Fruit fly (Drosophila melanogaster) whole organism, prepupa: ENCODE data around the gene Prp39.

Source experiments
- CG10631 ChIP-seq: fragments of 200-800 bp; sonication (Bioruptor generic); optimal IDR thresholded peaks from 2 replicates; lab custom pipeline; 2016; ENCODE audit warnings: missing biosample characterization, missing genetic modification characterization
- CG11762 ChIP-seq: fragments of 200-800 bp; sonication (Bioruptor generic); optimal IDR thresholded peaks from 3 replicates; lab custom pipeline; 2016; ENCODE audit warnings: missing biosample characterization, missing genetic modification characterization; ENCODE audit not compliant: insufficient read depth
- CG11902 ChIP-seq: fragments of 200-800 bp; sonication (Bioruptor generic); optimal IDR thresholded peaks from 3 replicates; lab custom pipeline; 2016; ENCODE audit warnings: missing biosample characterization, missing genetic modification characterization
- CG15336 ChIP-seq: fragments of 200-800 bp; sonication (Bioruptor generic); IDR thresholded peaks from 2 replicates; pipeline ENCODE4 v1.3.6; 2022; ENCODE audit warnings: missing biosample characterization, missing genetic modification characterization
- CG31627 ChIP-seq: fragments of 200-800 bp; sonication (Bioruptor generic); optimal IDR thresholded peaks from 3 replicates; lab custom pipeline; 2016; ENCODE audit warnings: missing biosample characterization, missing genetic modification characterization
- CG32006 ChIP-seq: fragments of 200-800 bp; sonication (Bioruptor generic); optimal IDR thresholded peaks from 3 replicates; lab custom pipeline; 2017; ENCODE audit warnings: missing biosample characterization, mild to moderate bottlenecking, missing genetic modification characterization
- CG34406 ChIP-seq: fragments of 200-800 bp; sonication (Bioruptor generic); optimal IDR thresholded peaks from 3 replicates; lab custom pipeline; 2016; ENCODE audit warnings: missing biosample characterization, missing genetic modification characterization
- CG3919 ChIP-seq: fragments of 200-800 bp; sonication (Bioruptor generic); optimal IDR thresholded peaks from 3 replicates; lab custom pipeline; 2016; ENCODE audit warnings: missing biosample characterization, missing genetic modification characterization
- CG4318 ChIP-seq: fragments of 200-800 bp; sonication (Bioruptor generic); optimal IDR thresholded peaks from 3 replicates; lab custom pipeline; 2017; ENCODE audit warnings: missing biosample characterization, mild to moderate bottlenecking, missing genetic modification characterization
- CG6792 ChIP-seq: fragments of 200-800 bp; sonication (Bioruptor generic); optimal IDR thresholded peaks from 3 replicates; lab custom pipeline; 2016; ENCODE audit warnings: missing biosample characterization, missing genetic modification characterization
- CG6808 ChIP-seq: fragments of 200-800 bp; sonication (Bioruptor generic); optimal IDR thresholded peaks from 3 replicates; lab custom pipeline; 2017; ENCODE audit warnings: missing biosample characterization, missing genetic modification characterization, mild to moderate bottlenecking, moderate library complexity, missing genetic modification reagents
- CG6854 ChIP-seq: fragments of 200-800 bp; sonication (Bioruptor generic); optimal IDR thresholded peaks from 2 replicates; lab custom pipeline; 2017; ENCODE audit warnings: missing biosample characterization, mild to moderate bottlenecking, missing genetic modification characterization
- Eip75B ChIP-seq: fragments of 200-800 bp; sonication (Bioruptor generic); optimal IDR thresholded peaks from 3 replicates; lab custom pipeline; 2016; ENCODE audit warnings: missing biosample characterization, missing genetic modification characterization
- Eip78C ChIP-seq: fragments of 200-800 bp; sonication (Bioruptor generic); peaks from one replicate; lab custom pipeline; 2016; ENCODE audit warnings: missing biosample characterization, missing genetic modification characterization
- Eip93F ChIP-seq: fragments of 200-800 bp; sonication (Bioruptor generic); optimal IDR thresholded peaks from 2 replicates; lab custom pipeline; 2016; ENCODE audit warnings: missing biosample characterization, mild to moderate bottlenecking, missing genetic modification characterization
- Ets21C ChIP-seq: fragments of 200-800 bp; sonication (Bioruptor generic); optimal IDR thresholded peaks from 3 replicates; lab custom pipeline; 2016; ENCODE audit warnings: missing biosample characterization, missing genetic modification characterization
- Hr39 ChIP-seq: fragments of 200-800 bp; sonication (Bioruptor generic); optimal IDR thresholded peaks from 2 replicates; lab custom pipeline; 2016; ENCODE audit warnings: missing biosample characterization, missing genetic modification characterization
- Lpt ChIP-seq: fragments of 200-800 bp; sonication (Bioruptor generic); optimal IDR thresholded peaks from 3 replicates; lab custom pipeline; 2016; ENCODE audit warnings: missing biosample characterization, missing genetic modification characterization
- Met ChIP-seq: fragments of 200-800 bp; sonication (Bioruptor generic); optimal IDR thresholded peaks from 3 replicates; lab custom pipeline; 2016; ENCODE audit warnings: missing biosample characterization, missing genetic modification characterization
- OdsH ChIP-seq: fragments of 200-800 bp; sonication (Bioruptor generic); optimal IDR thresholded peaks from 3 replicates; lab custom pipeline; 2016; ENCODE audit warnings: missing biosample characterization, missing genetic modification characterization
- Smox ChIP-seq: fragments of 200-800 bp; sonication (Bioruptor generic); optimal IDR thresholded peaks from 3 replicates; lab custom pipeline; 2016; ENCODE audit warnings: missing biosample characterization, missing genetic modification characterization
- Sox102F ChIP-seq: fragments of 200-800 bp; sonication (Bioruptor generic); optimal IDR thresholded peaks from 2 replicates; lab custom pipeline; 2016; ENCODE audit warnings: missing biosample characterization, mild to moderate bottlenecking, missing genetic modification characterization
- Sox14 ChIP-seq: fragments of 200-800 bp; sonication (Bioruptor generic); optimal IDR thresholded peaks from 3 replicates; lab custom pipeline; 2016; ENCODE audit warnings: missing biosample characterization, missing genetic modification characterization
- Sox15 ChIP-seq: fragments of 200-800 bp; sonication (Bioruptor generic); optimal IDR thresholded peaks from 3 replicates; lab custom pipeline; 2016; ENCODE audit warnings: missing biosample characterization, missing genetic modification characterization
- achi ChIP-seq: fragments of 200-800 bp; sonication (Bioruptor generic); optimal IDR thresholded peaks from 3 replicates; lab custom pipeline; 2016; ENCODE audit warnings: missing biosample characterization, missing genetic modification characterization
- acj6 ChIP-seq: fragments of 200-800 bp; sonication (Bioruptor generic); optimal IDR thresholded peaks from 3 replicates; lab custom pipeline; 2016; ENCODE audit warnings: missing biosample characterization, missing genetic modification characterization
- dsx ChIP-seq: fragments of 200-800 bp; optimal IDR thresholded peaks from 3 replicates; lab custom pipeline; 2019; ENCODE audit warnings: missing biosample characterization, mild to moderate bottlenecking, missing genetic modification characterization, moderate library complexity; ENCODE audit not compliant: poor library complexity, severe bottlenecking
- eg ChIP-seq: fragments of 200-800 bp; sonication (Bioruptor generic); IDR thresholded peaks from 3 replicates; pipeline ENCODE4 v1.3.6; 2022; ENCODE audit warnings: missing biosample characterization, missing genetic modification characterization
- esn ChIP-seq: fragments of 200-800 bp; sonication (Bioruptor generic); optimal IDR thresholded peaks from 2 replicates; lab custom pipeline; 2016; ENCODE audit warnings: missing biosample characterization, mild to moderate bottlenecking, missing genetic modification characterization, moderate library complexity
- fd59A ChIP-seq: fragments of 200-800 bp; sonication (Bioruptor generic); optimal IDR thresholded peaks from 2 replicates; lab custom pipeline; 2017; ENCODE audit warnings: missing biosample characterization, mild to moderate bottlenecking, missing genetic modification characterization, missing genetic modification reagents
- fkh ChIP-seq: fragments of 200-800 bp; sonication (Bioruptor generic); optimal IDR thresholded peaks from 3 replicates; lab custom pipeline; 2017; ENCODE audit warnings: missing biosample characterization, mild to moderate bottlenecking, missing genetic modification characterization, moderate library complexity
- lz ChIP-seq: fragments of 200-800 bp; sonication (Bioruptor generic); optimal IDR thresholded peaks from 3 replicates; lab custom pipeline; 2016; ENCODE audit warnings: missing biosample characterization, missing genetic modification characterization
- salr ChIP-seq, 2 experiments: fragments of 200-800 bp; sonication (Bioruptor generic); optimal IDR thresholded peaks; 3 replicates each; lab custom pipeline; 2016 to 2018; ENCODE audit warnings: missing biosample characterization in 2 of 2, missing genetic modification characterization in 2 of 2, mild to moderate bottlenecking in 1 of 2
- spab ChIP-seq: fragments of 200-800 bp; sonication (Bioruptor generic); optimal IDR thresholded peaks from 2 replicates; lab custom pipeline; 2017; ENCODE audit warnings: missing biosample characterization, mild to moderate bottlenecking, missing genetic modification characterization, missing genetic modification reagents
- svp ChIP-seq: fragments of 200-800 bp; sonication (Bioruptor generic); peaks from one replicate; lab custom pipeline; 2016; ENCODE audit warnings: missing biosample characterization, missing genetic modification characterization
- topi ChIP-seq: fragments of 200-800 bp; sonication (Bioruptor generic); optimal IDR thresholded peaks from 3 replicates; lab custom pipeline; 2016; ENCODE audit warnings: missing biosample characterization, missing genetic modification characterization
- vri ChIP-seq: fragments of 200-800 bp; sonication (Bioruptor generic); optimal IDR thresholded peaks from 3 replicates; lab custom pipeline; 2016; ENCODE audit warnings: missing biosample characterization, mild to moderate bottlenecking, missing genetic modification characterization

Gene Prp39

DNA sequence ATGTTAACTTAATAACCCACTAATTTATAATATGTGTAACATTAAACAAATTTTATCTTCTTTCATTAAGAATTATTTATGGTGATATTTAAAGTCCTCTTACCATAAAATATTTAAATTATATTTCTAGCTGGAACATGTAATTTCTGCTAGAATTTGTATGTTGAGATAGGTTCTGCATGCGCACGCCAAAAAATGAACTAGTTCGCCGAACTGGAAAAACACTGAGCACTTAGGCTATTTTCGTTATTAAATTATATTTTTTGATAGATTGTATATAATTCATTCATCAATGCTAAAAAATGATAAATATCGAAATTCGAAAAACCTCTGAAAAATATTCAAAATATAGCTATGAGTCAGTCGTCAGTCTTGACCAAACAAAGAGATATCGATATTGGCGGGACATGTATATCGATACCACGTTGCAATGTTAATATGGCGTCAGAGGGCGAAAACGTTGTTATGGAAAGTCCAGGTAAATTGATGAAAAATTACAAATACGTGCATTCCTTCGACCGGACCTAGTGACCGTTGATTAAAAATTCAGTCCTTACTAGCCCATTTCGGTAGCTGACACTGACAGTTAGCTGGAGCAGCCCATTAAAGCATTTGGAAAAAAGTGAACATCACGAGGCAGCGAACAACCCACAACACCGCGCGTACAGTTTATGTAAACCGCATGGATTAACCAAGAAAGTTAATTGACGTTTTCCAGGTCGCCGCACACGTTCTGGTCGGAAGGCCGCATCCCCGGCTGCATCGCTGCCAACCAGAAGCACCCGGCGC, at the start of gene Prp39 (continued):
- TF ChIP-seq CG10631 (no peak), Eip93F (GFP tag; lab: Kevin White, UChicago) (no peak), spab (GFP tag; lab: Kevin White, UChicago) (no peak), salr (GFP tag; optimal IDR thresholded peaks at IDR 0.05; lab: Kevin White, UChicago) (no peak), achi (GFP tag; lab: Kevin White, UChicago) (no peak), vri (GFP tag; lab: Kevin White, UChicago) (no peak), CG11902 (no peak), Sox14 (GFP tag; lab: Kevin White, UChicago) (peak; percentile 89), CG34406 (no peak)

DNA sequence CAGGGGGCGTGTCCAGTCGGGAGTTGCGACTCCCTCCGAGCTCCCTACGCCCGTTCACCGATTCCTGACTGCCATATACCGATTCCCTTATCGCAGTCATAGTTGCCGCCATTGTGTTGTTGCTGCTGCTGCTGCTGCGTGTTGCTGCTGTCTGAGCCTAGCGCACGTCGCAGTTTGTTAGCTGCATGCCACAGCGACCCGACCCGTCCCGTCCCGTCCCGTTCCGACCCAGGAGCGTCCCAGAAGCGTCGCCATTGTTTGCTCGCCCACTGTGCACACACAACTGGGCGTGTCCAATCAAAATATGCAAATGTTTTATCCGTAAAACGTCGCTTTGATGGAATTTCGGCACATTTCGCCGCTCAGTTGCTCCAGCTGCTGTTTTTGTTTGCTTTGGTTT, 36.2 kb upstream of the Prp39 start:
- TF ChIP-seq lz (GFP tag; lab: Kevin White, UChicago) (no peak), Smox (GFP tag; lab: Kevin White, UChicago) (no peak), CG34406 (no peak), esn (GFP tag; lab: Kevin White, UChicago) (no peak), CG6808 (GFP tag; lab: Kevin White, UChicago) (no peak), eg (no peak), Sox14 (GFP tag; lab: Kevin White, UChicago) (no peak), CG11762 (no peak)

DNA sequence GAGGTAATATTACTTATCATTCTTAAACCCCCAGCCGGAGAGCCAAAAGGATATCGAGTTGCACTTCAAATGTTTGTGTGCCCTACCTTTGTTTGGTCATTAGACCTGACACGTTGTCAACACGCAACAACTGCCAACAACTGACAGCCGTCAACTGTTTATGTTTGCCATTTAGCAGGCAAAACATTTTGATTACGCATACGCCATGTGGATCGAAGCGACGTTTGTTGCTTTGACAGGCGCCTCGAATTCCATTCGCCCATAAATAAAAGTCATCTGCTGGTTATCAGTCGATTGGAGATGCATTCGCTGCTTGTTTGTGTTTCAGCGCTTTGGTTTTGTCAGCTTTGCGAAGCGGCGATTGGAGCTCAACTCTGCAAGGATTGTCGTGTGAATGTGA, 22.6 kb upstream of the Prp39 start, which contains the start of gene CG34295:
TSS of gene CG34295 (plus strand) at position 301 of the 400 bp plus-strand sequence.
- TF ChIP-seq Smox (GFP tag; lab: Kevin White, UChicago) (no peak), CG3919 (GFP tag; lab: Kevin White, UChicago) (no peak), CG6854 (no peak), eg (no peak), achi (GFP tag; lab: Kevin White, UChicago) (no peak), Sox15 (no peak), fkh (no peak), lz (GFP tag; lab: Kevin White, UChicago) (no peak), Eip75B (GFP tag; lab: Kevin White, UChicago) (no peak), CG15336 (GFP tag; lab: Robert Waterston, UW) (no peak)
- TF ChIP-seq, all 60 proteins: peak for 0

DNA sequence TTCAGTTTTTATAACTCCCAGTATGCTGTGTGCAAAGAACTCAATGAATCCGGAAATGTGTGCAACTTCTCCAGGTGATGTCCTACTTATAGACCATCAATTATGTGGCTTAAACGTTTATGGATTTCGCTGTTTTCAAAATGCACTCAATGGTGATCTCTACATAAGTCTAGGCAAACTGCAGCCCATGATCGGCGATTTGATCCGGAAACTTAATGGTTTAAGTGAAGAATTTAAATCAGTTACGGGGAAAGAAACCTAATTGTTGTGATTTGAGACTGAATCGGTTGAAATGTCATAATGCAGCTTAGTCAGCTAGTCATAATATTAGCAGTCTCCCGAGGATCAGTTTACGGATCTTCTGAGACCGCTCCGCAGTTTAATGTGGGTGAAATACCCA, 21.7 kb upstream of the Prp39 start, which contains the start of gene intr:
TSS of gene intr (plus strand) at position 301 of the 400 bp plus-strand sequence.
- TF ChIP-seq salr (GFP tag; optimal IDR thresholded peaks at IDR 0.05; lab: Kevin White, UChicago) (no peak), CG6792 (GFP tag; lab: Kevin White, UChicago) (no peak)

DNA sequence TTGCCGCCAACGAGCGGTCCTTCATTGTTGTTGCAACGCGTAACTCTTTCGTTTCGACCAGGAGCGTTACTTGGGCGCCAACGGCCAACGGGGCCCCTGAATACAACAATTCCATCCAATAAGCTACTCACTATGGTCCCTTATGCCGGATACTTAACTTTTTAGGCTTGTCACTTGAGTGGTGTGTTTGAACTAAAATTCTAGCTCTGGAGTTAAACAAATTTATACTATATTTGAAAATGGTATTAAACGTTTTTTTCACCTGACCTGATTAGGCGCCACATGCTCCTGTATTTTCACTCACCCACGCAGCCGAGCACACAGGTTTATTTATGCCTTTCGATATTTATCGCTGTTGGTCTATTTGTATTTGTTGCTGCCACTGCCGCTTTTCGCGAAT, 6.7 kb upstream of the Prp39 start:
- TF ChIP-seq svp (GFP tag; lab: Kevin White, UChicago) (peak; percentile 91), Eip93F (GFP tag; lab: Kevin White, UChicago) (no peak), Smox (GFP tag; lab: Kevin White, UChicago) (peak; percentile 6), Hr39 (GFP tag; lab: Kevin White, UChicago) (peak; percentile 31), Ets21C (GFP tag; lab: Kevin White, UChicago) (peak; percentile 21), CG32006 (GFP tag; lab: Kevin White, UChicago) (peak; percentile 30), fd59A (peak; percentile 29), Met (peak; percentile 17), CG15336 (GFP tag; lab: Robert Waterston, UW) (no peak), Lpt (no peak), vri (GFP tag; lab: Kevin White, UChicago) (no peak), acj6 (GFP tag; lab: Kevin White, UChicago) (peak; percentile 24), Eip78C (GFP tag; lab: Kevin White, UChicago) (peak; percentile 82), CG11762 (no peak), OdsH (GFP tag; lab: Kevin White, UChicago) (peak; percentile 9), CG31627 (peak; percentile 44), Sox102F (GFP tag; lab: Kevin White, UChicago) (no peak), topi (GFP tag; lab: Kevin White, UChicago) (peak; percentile 61), dsx (GFP tag; lab: Kevin White, UChicago) (no peak), Sox14 (GFP tag; lab: Kevin White, UChicago) (peak; percentile 18), CG11902 (peak; percentile 52), CG4318 (GFP tag; lab: Kevin White, UChicago) (no peak), fkh (no peak), esn (GFP tag; lab: Kevin White, UChicago) (peak; percentile 16), lz (GFP tag; lab: Kevin White, UChicago) (peak; percentile 17)
